Worm (Caenorhabditis elegans) whole organism, L1 larva: ENCODE measurements around the gene ZK228.1.

Source experiments
- C34B4.2 ChIP-seq: sonication (generic microtip); optimal IDR thresholded peaks from 2 replicates; lab custom pipeline; 2017; ENCODE audit warnings: mild to moderate bottlenecking, missing genetic modification characterization, missing compliant biosample characterization
- F16B12.6 ChIP-seq: fragments of 150-350 bp; optimal IDR thresholded peaks from 2 replicates; lab custom pipeline; 2014; ENCODE audit warnings: missing biosample characterization, missing genetic modification characterization
- Y116A8C.19 ChIP-seq: sonication (generic microtip); optimal IDR thresholded peaks from 2 replicates; lab custom pipeline; 2016; ENCODE audit warnings: missing compliant biosample characterization, missing genetic modification characterization, borderline replicate concordance
- ceh-63 ChIP-seq: fragments of 200-800 bp; sonication (Bioruptor generic); optimal IDR thresholded peaks from 2 replicates; lab custom pipeline; 2018; ENCODE audit warnings: mild to moderate bottlenecking, missing genetic modification characterization, missing compliant biosample characterization
- ceh-8 ChIP-seq: fragments of 200-800 bp; sonication (Bioruptor generic); optimal IDR thresholded peaks from 2 replicates; lab custom pipeline; 2018; ENCODE audit warnings: mild to moderate bottlenecking, missing genetic modification characterization, moderate library complexity, missing compliant biosample characterization
- ceh-82 ChIP-seq, 3 experiments: fragments of 150-350 bp in 1 of 3; sonication (generic microtip) in 2 of 3; optimal IDR thresholded peaks; 2 replicates each; lab custom pipeline; 2014 to 2017; ENCODE audit warnings: missing biosample characterization in 3 of 3, missing genetic modification characterization in 3 of 3
- ceh-88 ChIP-seq: fragments of 200-800 bp; sonication (Bioruptor generic); IDR thresholded peaks from 2 replicates; pipeline ENCODE4 v1.3.6; 2022; ENCODE audit warnings: missing genetic modification characterization, missing compliant biosample characterization
- dpl-1 ChIP-seq, 3 experiments: fragments of 150-350 bp in 2 of 3; sonication (generic microtip) in 1 of 3; optimal IDR thresholded peaks; 2 replicates each; lab custom pipeline; 2014 to 2017; ENCODE audit warnings: missing biosample characterization in 3 of 3, missing genetic modification characterization in 3 of 3, missing genetic modification reagents in 3 of 3
- efl-1 ChIP-seq, 4 experiments: fragments of 150-350 bp; optimal IDR thresholded peaks in 3 of 4; peaks in 1 of 4; 1 replicate in 1 of 4; 2 replicates in 3 of 4; lab custom pipeline; 2014; ENCODE audit warnings: missing biosample characterization in 2 of 4, missing genetic modification characterization in 2 of 4, missing genetic modification reagents in 2 of 4
- elt-3 ChIP-seq, 6 experiments: fragments of 150-350 bp in 1 of 6; sonication (generic microtip); optimal IDR thresholded peaks; 2 replicates each; lab custom pipeline; 2017 to 2018; ENCODE audit warnings: missing biosample characterization in 6 of 6, missing genetic modification characterization in 6 of 6, inconsistent platforms in 1 of 6
- fkh-10 ChIP-seq: sonication (generic microtip); optimal IDR thresholded peaks from 2 replicates; lab custom pipeline; 2017; ENCODE audit warnings: missing biosample characterization, missing genetic modification reagents, missing genetic modification characterization
- fkh-4 ChIP-seq: sonication (generic microtip); optimal IDR thresholded peaks from 2 replicates; lab custom pipeline; 2016; ENCODE audit warnings: missing compliant biosample characterization, missing genetic modification characterization, borderline replicate concordance
- hlh-4 ChIP-seq: sonication (generic microtip); optimal IDR thresholded peaks from 2 replicates; lab custom pipeline; 2016; ENCODE audit warnings: mild to moderate bottlenecking, missing genetic modification characterization, missing compliant biosample characterization
- hpl-2 ChIP-seq: fragments of 150-350 bp; optimal IDR thresholded peaks from 2 replicates; lab custom pipeline; 2014; ENCODE audit warnings: missing biosample characterization, missing genetic modification reagents, missing genetic modification characterization
- jun-1 ChIP-seq: fragments of 150-350 bp; optimal IDR thresholded peaks from 2 replicates; lab custom pipeline; 2014; ENCODE audit warnings: missing biosample characterization, missing genetic modification reagents, missing genetic modification characterization
- lin-14 ChIP-seq: fragments of 200-800 bp; sonication (Bioruptor generic); optimal IDR thresholded peaks from 2 replicates; lab custom pipeline; 2018; ENCODE audit warnings: mild to moderate bottlenecking, missing genetic modification characterization, moderate library complexity, missing compliant biosample characterization
- lin-35 ChIP-seq, 2 experiments: fragments of 150-350 bp; optimal IDR thresholded peaks; 2 replicates each; lab custom pipeline; 2014; ENCODE audit warnings: missing biosample characterization in 2 of 2, missing genetic modification characterization in 2 of 2, missing genetic modification reagents in 2 of 2
- mab-9 ChIP-seq: fragments of 200-800 bp; sonication (Bioruptor generic); IDR thresholded peaks from 2 replicates; pipeline ENCODE4 v1.3.6; 2022; ENCODE audit warnings: missing genetic modification reagents, missing genetic modification characterization, missing compliant biosample characterization
- mdl-1 ChIP-seq, 2 experiments: fragments of 150-350 bp; optimal IDR thresholded peaks; 2 replicates each; lab custom pipeline; 2014 to 2017; ENCODE audit warnings: missing biosample characterization in 2 of 2, missing genetic modification characterization in 2 of 2, inconsistent platforms in 1 of 2
- mef-2 ChIP-seq: fragments of 150-350 bp; optimal IDR thresholded peaks from 2 replicates; lab custom pipeline; 2014; ENCODE audit warnings: missing biosample characterization, missing genetic modification characterization
- nhr-20 ChIP-seq: sonication (generic microtip); optimal IDR thresholded peaks from 2 replicates; lab custom pipeline; 2016; ENCODE audit warnings: mild to moderate bottlenecking, missing genetic modification characterization, missing compliant biosample characterization
- nhr-237 ChIP-seq: fragments of 150-350 bp; optimal IDR thresholded peaks from 2 replicates; lab custom pipeline; 2014; ENCODE audit warnings: missing biosample characterization, missing genetic modification characterization
- nhr-71 ChIP-seq: sonication (generic microtip); optimal IDR thresholded peaks from 2 replicates; lab custom pipeline; 2016; ENCODE audit warnings: mild to moderate bottlenecking, missing genetic modification characterization, moderate library complexity, missing compliant biosample characterization
- nhr-77 ChIP-seq: fragments of 150-350 bp; optimal IDR thresholded peaks from 2 replicates; lab custom pipeline; 2014; ENCODE audit warnings: missing biosample characterization, missing genetic modification characterization
- nhr-84 ChIP-seq: sonication (generic microtip); optimal IDR thresholded peaks from 2 replicates; lab custom pipeline; 2017; ENCODE audit warnings: missing biosample characterization, missing genetic modification characterization
- nhr-90 ChIP-seq: sonication (generic microtip); optimal IDR thresholded peaks from 2 replicates; lab custom pipeline; 2016; ENCODE audit warnings: mild to moderate bottlenecking, missing genetic modification characterization, missing compliant biosample characterization; ENCODE audit not compliant: poor library complexity
- pag-3 ChIP-seq: sonication (generic microtip); optimal IDR thresholded peaks from 2 replicates; lab custom pipeline; 2017; ENCODE audit warnings: missing genetic modification characterization, mild to moderate bottlenecking, missing compliant biosample characterization, antibody characterized with exemption, borderline replicate concordance; ENCODE audit not compliant: insufficient read depth
- pax-3 ChIP-seq: fragments of 200-800 bp; sonication (Bioruptor generic); optimal IDR thresholded peaks from 2 replicates; lab custom pipeline; 2018; ENCODE audit warnings: mild to moderate bottlenecking, missing genetic modification characterization, moderate library complexity, missing compliant biosample characterization
- pqm-1 ChIP-seq: sonication (generic microtip); optimal IDR thresholded peaks from 3 replicates; lab custom pipeline; 2017; ENCODE audit warnings: missing biosample characterization, missing genetic modification characterization
- rnt-1 ChIP-seq: sonication (generic microtip); optimal IDR thresholded peaks from 2 replicates; lab custom pipeline; 2016; ENCODE audit warnings: mild to moderate bottlenecking, missing genetic modification characterization, moderate library complexity, missing compliant biosample characterization
- sox-4 ChIP-seq: sonication (generic microtip); optimal IDR thresholded peaks from 2 replicates; lab custom pipeline; 2016; ENCODE audit warnings: missing genetic modification characterization, missing compliant biosample characterization
- sptf-1 ChIP-seq: fragments of 150-350 bp; optimal IDR thresholded peaks from 2 replicates; lab custom pipeline; 2014; ENCODE audit warnings: missing biosample characterization, missing genetic modification characterization
- tlp-1 ChIP-seq: fragments of 150-350 bp; optimal IDR thresholded peaks from 2 replicates; lab custom pipeline; 2014; ENCODE audit warnings: missing biosample characterization, missing genetic modification characterization
- unc-130 ChIP-seq: fragments of 150-350 bp; optimal IDR thresholded peaks from 2 replicates; lab custom pipeline; 2017; ENCODE audit warnings: missing biosample characterization, missing genetic modification characterization, inconsistent platforms
- unc-30 ChIP-seq: sonication (generic microtip); optimal IDR thresholded peaks from 2 replicates; lab custom pipeline; 2017; ENCODE audit warnings: missing biosample characterization, missing genetic modification characterization
- unc-86 ChIP-seq: sonication (generic microtip); optimal IDR thresholded peaks from 2 replicates; lab custom pipeline; 2016; ENCODE audit warnings: missing genetic modification characterization, missing compliant biosample characterization
- zag-1 ChIP-seq: fragments of 150-350 bp; optimal IDR thresholded peaks from 2 replicates; lab custom pipeline; 2014; ENCODE audit warnings: missing biosample characterization, missing genetic modification characterization
- ztf-4 ChIP-seq: fragments of 150-350 bp; optimal IDR thresholded peaks from 2 replicates; lab custom pipeline; 2014; ENCODE audit warnings: missing biosample characterization, missing genetic modification characterization

The ZK228.1 gene

DNA sequence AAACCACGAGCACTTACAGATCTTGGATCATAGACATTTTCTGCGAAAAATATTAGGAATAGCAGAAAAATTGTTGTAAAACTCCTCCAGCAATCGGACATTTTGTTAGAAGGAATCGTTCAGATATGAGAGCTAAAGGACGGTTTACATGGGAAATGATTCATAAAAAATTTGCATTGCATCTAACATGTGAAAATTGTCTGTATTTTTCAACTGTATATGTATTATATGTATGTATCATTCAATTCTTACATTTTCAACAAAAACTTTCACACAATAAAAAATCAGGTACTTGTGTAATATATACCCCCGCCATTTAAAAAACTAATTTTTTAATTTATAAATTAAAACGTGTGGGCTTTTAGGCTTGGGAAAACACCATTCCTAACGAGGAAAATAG is 23.9 kb downstream of the ZK228.1 start, which contains the start of gene ZK228.13:
TSS of gene ZK228.13 (minus strand) at position 101 of the 400 bp plus-strand sequence.
- no peak for TF ChIP-seq jun-1 (tag; lab: Kevin White, UChicago)
- TF ChIP-seq zag-1 (tag; lab: Kevin White, UChicago): no peak
- TF ChIP-seq mef-2 (tag; lab: Kevin White, UChicago): no peak
- no peak for TF ChIP-seq ztf-4 (tag; lab: Kevin White, UChicago)
- no peak for TF ChIP-seq rnt-1
- no peak for TF ChIP-seq F16B12.6 (tag; lab: Kevin White, UChicago)
- no peak for TF ChIP-seq pqm-1 (tag; lab: Kevin White, UChicago)
- no peak for TF ChIP-seq elt-3 (tag; optimal IDR thresholded peaks at IDR 0.05; lab: Kevin White, UChicago)
- TF ChIP-seq ceh-88 (GFP tag; lab: Robert Waterston, UW): no peak
- no peak for TF ChIP-seq efl-1 (optimal IDR thresholded peaks at IDR 0.05; lab: Kevin White, UChicago)
- TF ChIP-seq efl-1 (GFP tag; optimal IDR thresholded peaks at IDR 0.05 in 1 of 2; lab: Kevin White, UChicago): no peak
- no peak for TF ChIP-seq ceh-63
- no peak for TF ChIP-seq ceh-8 (GFP tag; lab: Kevin White, UChicago)
- no peak for TF ChIP-seq fkh-4
- no peak for TF ChIP-seq nhr-84 (tag; lab: Kevin White, UChicago)
- TF ChIP-seq nhr-71 (tag; lab: Kevin White, UChicago): no peak
- no peak for TF ChIP-seq hpl-2 (GFP tag; lab: Kevin White, UChicago)
- no peak for TF ChIP-seq nhr-77
- TF ChIP-seq ceh-82 (tag; optimal IDR thresholded peaks at IDR 0.05; lab: Kevin White, UChicago): no peak
- no peak for TF ChIP-seq lin-35 (GFP tag; optimal IDR thresholded peaks at IDR 0.05; lab: Kevin White, UChicago)
- TF ChIP-seq pax-3 (tag; lab: Kevin White, UChicago): no peak

DNA sequence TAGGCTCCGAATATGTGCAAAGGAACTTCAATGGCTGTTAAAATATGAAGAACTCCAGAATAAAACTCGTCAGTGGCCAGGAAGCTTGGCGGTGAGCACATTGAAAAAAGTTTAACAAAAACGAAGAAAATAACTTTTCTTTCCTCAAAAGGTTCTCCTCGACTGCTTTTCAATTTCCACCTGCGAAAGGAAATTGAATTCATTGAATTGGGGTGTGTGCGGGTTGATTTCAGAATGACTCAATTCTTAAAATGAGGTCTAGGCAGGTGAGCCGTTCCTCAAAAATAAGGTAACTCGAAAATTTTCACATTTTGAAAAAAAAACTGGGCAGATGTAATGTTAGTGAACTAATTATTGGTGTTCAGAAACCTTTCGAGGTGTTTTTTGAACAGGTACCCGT is 29.2 kb downstream of the ZK228.1 start, which contains the start of gene srh-182:
TSS of gene srh-182 (minus strand) at position 101 of the 400 bp plus-strand sequence.
- peak; percentile 41 for TF ChIP-seq hlh-4 (tag; lab: Kevin White, UChicago)
- no peak for TF ChIP-seq tlp-1 (tag; lab: Kevin White, UChicago)

DNA sequence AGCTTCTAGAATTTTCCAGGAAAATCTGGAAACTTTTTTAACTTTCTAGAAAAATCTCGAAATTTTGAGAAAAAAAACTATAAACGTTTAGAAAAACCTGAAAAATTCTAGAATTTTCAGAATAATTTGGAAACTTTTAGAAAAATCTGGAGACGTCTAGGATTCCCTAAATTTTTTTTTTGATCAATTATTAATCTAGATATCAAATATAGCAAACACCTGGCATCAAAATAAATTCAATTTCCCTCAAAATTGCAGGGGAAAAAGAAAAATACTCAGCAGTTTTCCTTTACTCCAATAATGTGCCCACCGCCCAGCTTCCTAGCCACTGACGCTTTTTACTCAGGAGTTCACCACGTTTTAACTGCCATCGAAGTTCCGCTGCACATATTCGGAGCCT is 30.0 kb downstream of the ZK228.1 start, which contains the start of gene srh-181:
TSS of gene srh-181 (plus strand) at position 301 of the 400 bp plus-strand sequence.
- TF ChIP-seq C34B4.2 (tag; lab: Kevin White, UChicago): no peak

DNA sequence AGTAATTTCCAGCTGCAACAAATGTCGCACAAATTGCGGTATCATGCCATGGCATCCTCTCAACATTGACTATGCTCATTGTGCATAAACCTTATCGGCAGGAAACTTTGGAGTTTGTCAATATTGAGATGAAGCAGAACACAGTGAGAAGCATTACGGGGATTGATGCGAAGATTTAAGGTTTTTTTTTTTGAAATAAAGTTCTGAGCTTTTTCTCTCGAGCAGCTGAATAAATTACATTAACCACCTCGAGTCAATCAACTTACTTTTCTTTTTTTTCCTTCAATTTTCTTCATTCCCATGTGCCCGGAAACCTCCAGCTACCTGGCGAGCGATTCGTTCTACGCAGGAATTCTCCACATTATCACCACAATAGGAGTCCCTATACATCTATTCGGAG is 31.9 kb downstream of the ZK228.1 start, which contains the start of gene srh-179:
TSS of gene srh-179 (plus strand) at position 301 of the 400 bp plus-strand sequence.
- TF ChIP-seq Y116A8C.19: no peak
- no peak for TF ChIP-seq unc-30 (tag; lab: Kevin White, UChicago)
- TF ChIP-seq nhr-90 (tag; lab: Kevin White, UChicago): no peak
- TF ChIP-seq sptf-1 (tag; lab: Kevin White, UChicago): no peak
- TF ChIP-seq mab-9: no peak
- TF ChIP-seq F16B12.6 (tag; lab: Kevin White, UChicago): no peak
- TF ChIP-seq pag-3 (tag; lab: Kevin White, UChicago): no peak
- TF ChIP-seq mdl-1 (tag; optimal IDR thresholded peaks at IDR 0.05; lab: Kevin White, UChicago): no peak
- TF ChIP-seq nhr-237 (tag; lab: Kevin White, UChicago): no peak
- no peak for TF ChIP-seq sox-4 (tag; lab: Kevin White, UChicago)
- no peak for TF ChIP-seq nhr-20 (tag; lab: Kevin White, UChicago)
- no peak for TF ChIP-seq unc-130 (tag; lab: Kevin White, UChicago)
- TF ChIP-seq lin-14 (GFP tag; lab: Kevin White, UChicago): no peak
- no peak for TF ChIP-seq dpl-1 (GFP tag; optimal IDR thresholded peaks at IDR 0.05; lab: Kevin White, UChicago)
- no peak for TF ChIP-seq hpl-2 (GFP tag; lab: Kevin White, UChicago)
- no peak for TF ChIP-seq mef-2 (tag; lab: Kevin White, UChicago)
- no peak for TF ChIP-seq unc-86
- TF ChIP-seq fkh-10: no peak
